Fruit fly (Drosophila melanogaster) whole organism, prepupa: Measurements from ENCODE around the gene hry.

ENCODE experiments used
- CG10669 ChIP-seq: fragments of 200-800 bp; sonication (Bioruptor generic); optimal IDR thresholded peaks from 3 replicates; lab custom pipeline; 2018; ENCODE audit warnings: missing biosample characterization, mild to moderate bottlenecking, missing genetic modification characterization, moderate library complexity
- CG11294 ChIP-seq: fragments of 200-800 bp; sonication (Bioruptor generic); IDR thresholded peaks from 2 replicates; pipeline ENCODE4 v1.3.6; 2022; ENCODE audit warnings: missing biosample characterization, missing genetic modification characterization
- CG11762 ChIP-seq: fragments of 200-800 bp; sonication (Bioruptor generic); optimal IDR thresholded peaks from 3 replicates; lab custom pipeline; 2016; ENCODE audit warnings: missing biosample characterization, missing genetic modification characterization; ENCODE audit not compliant: insufficient read depth
- CG11902 ChIP-seq: fragments of 200-800 bp; sonication (Bioruptor generic); optimal IDR thresholded peaks from 3 replicates; lab custom pipeline; 2016; ENCODE audit warnings: missing biosample characterization, missing genetic modification characterization
- CG15336 ChIP-seq: fragments of 200-800 bp; sonication (Bioruptor generic); IDR thresholded peaks from 2 replicates; pipeline ENCODE4 v1.3.6; 2022; ENCODE audit warnings: missing biosample characterization, missing genetic modification characterization
- CG1621 ChIP-seq: fragments of 200-800 bp; sonication (Bioruptor generic); optimal IDR thresholded peaks from 3 replicates; lab custom pipeline; 2018; ENCODE audit warnings: missing biosample characterization, mild to moderate bottlenecking, missing genetic modification characterization
- CG16779 ChIP-seq: fragments of 200-800 bp; sonication (Bioruptor generic); optimal IDR thresholded peaks from 3 replicates; lab custom pipeline; 2017; ENCODE audit warnings: missing biosample characterization, mild to moderate bottlenecking, missing genetic modification characterization
- CG3032 ChIP-seq: fragments of 200-800 bp; optimal IDR thresholded peaks from 2 replicates; lab custom pipeline; 2019; ENCODE audit warnings: missing biosample characterization, mild to moderate bottlenecking, missing genetic modification characterization, moderate library complexity
- CG31627 ChIP-seq: fragments of 200-800 bp; sonication (Bioruptor generic); optimal IDR thresholded peaks from 3 replicates; lab custom pipeline; 2016; ENCODE audit warnings: missing biosample characterization, missing genetic modification characterization
- CG32006 ChIP-seq: fragments of 200-800 bp; sonication (Bioruptor generic); optimal IDR thresholded peaks from 3 replicates; lab custom pipeline; 2017; ENCODE audit warnings: missing biosample characterization, mild to moderate bottlenecking, missing genetic modification characterization
- CG34406 ChIP-seq: fragments of 200-800 bp; sonication (Bioruptor generic); optimal IDR thresholded peaks from 3 replicates; lab custom pipeline; 2016; ENCODE audit warnings: missing biosample characterization, missing genetic modification characterization
- CG3919 ChIP-seq: fragments of 200-800 bp; sonication (Bioruptor generic); optimal IDR thresholded peaks from 3 replicates; lab custom pipeline; 2016; ENCODE audit warnings: missing biosample characterization, missing genetic modification characterization
- CG6276 ChIP-seq: fragments of 200-800 bp; sonication (Bioruptor generic); optimal IDR thresholded peaks from 2 replicates; lab custom pipeline; 2017; ENCODE audit warnings: missing biosample characterization, mild to moderate bottlenecking, missing genetic modification characterization
- CG6792 ChIP-seq: fragments of 200-800 bp; sonication (Bioruptor generic); optimal IDR thresholded peaks from 3 replicates; lab custom pipeline; 2016; ENCODE audit warnings: missing biosample characterization, missing genetic modification characterization
- CG6808 ChIP-seq: fragments of 200-800 bp; sonication (Bioruptor generic); optimal IDR thresholded peaks from 3 replicates; lab custom pipeline; 2017; ENCODE audit warnings: missing biosample characterization, missing genetic modification characterization, mild to moderate bottlenecking, moderate library complexity, missing genetic modification reagents
- CG6854 ChIP-seq: fragments of 200-800 bp; sonication (Bioruptor generic); optimal IDR thresholded peaks from 2 replicates; lab custom pipeline; 2017; ENCODE audit warnings: missing biosample characterization, mild to moderate bottlenecking, missing genetic modification characterization
- CG8119 ChIP-seq: fragments of 200-800 bp; sonication (Bioruptor generic); IDR thresholded peaks from 3 replicates; pipeline ENCODE4 v1.3.6; 2022; ENCODE audit warnings: missing biosample characterization, missing genetic modification characterization
- CG8319 ChIP-seq: fragments of 200-800 bp; sonication (Bioruptor generic); optimal IDR thresholded peaks from 3 replicates; lab custom pipeline; 2016; ENCODE audit warnings: missing biosample characterization, missing genetic modification characterization
- CG8632 ChIP-seq: fragments of 200-800 bp; sonication (Bioruptor generic); optimal IDR thresholded peaks from 3 replicates; lab custom pipeline; 2016; ENCODE audit warnings: missing biosample characterization, missing genetic modification characterization
- Eip75B ChIP-seq: fragments of 200-800 bp; sonication (Bioruptor generic); optimal IDR thresholded peaks from 3 replicates; lab custom pipeline; 2016; ENCODE audit warnings: missing biosample characterization, missing genetic modification characterization
- Eip78C ChIP-seq: fragments of 200-800 bp; sonication (Bioruptor generic); peaks from one replicate; lab custom pipeline; 2016; ENCODE audit warnings: missing biosample characterization, missing genetic modification characterization
- Ets21C ChIP-seq: fragments of 200-800 bp; sonication (Bioruptor generic); optimal IDR thresholded peaks from 3 replicates; lab custom pipeline; 2016; ENCODE audit warnings: missing biosample characterization, missing genetic modification characterization
- Gug ChIP-seq: fragments of 200-800 bp; sonication (Bioruptor generic); IDR thresholded peaks from 2 replicates; pipeline ENCODE4 v1.3.6; 2022; ENCODE audit warnings: missing biosample characterization, missing genetic modification characterization
- Hr38 ChIP-seq: sonication (Bioruptor generic); optimal IDR thresholded peaks from 2 replicates; lab custom pipeline; 2016; ENCODE audit warnings: missing biosample characterization, missing genetic modification characterization
- Lpt ChIP-seq: fragments of 200-800 bp; sonication (Bioruptor generic); optimal IDR thresholded peaks from 3 replicates; lab custom pipeline; 2016; ENCODE audit warnings: missing biosample characterization, missing genetic modification characterization
- OdsH ChIP-seq: fragments of 200-800 bp; sonication (Bioruptor generic); optimal IDR thresholded peaks from 3 replicates; lab custom pipeline; 2016; ENCODE audit warnings: missing biosample characterization, missing genetic modification characterization
- Smox ChIP-seq: fragments of 200-800 bp; sonication (Bioruptor generic); optimal IDR thresholded peaks from 3 replicates; lab custom pipeline; 2016; ENCODE audit warnings: missing biosample characterization, missing genetic modification characterization
- Sox102F ChIP-seq: fragments of 200-800 bp; sonication (Bioruptor generic); optimal IDR thresholded peaks from 2 replicates; lab custom pipeline; 2016; ENCODE audit warnings: missing biosample characterization, mild to moderate bottlenecking, missing genetic modification characterization
- Sox14 ChIP-seq: fragments of 200-800 bp; sonication (Bioruptor generic); optimal IDR thresholded peaks from 3 replicates; lab custom pipeline; 2016; ENCODE audit warnings: missing biosample characterization, missing genetic modification characterization
- Sox15 ChIP-seq: fragments of 200-800 bp; sonication (Bioruptor generic); optimal IDR thresholded peaks from 3 replicates; lab custom pipeline; 2016; ENCODE audit warnings: missing biosample characterization, missing genetic modification characterization
- achi ChIP-seq: fragments of 200-800 bp; sonication (Bioruptor generic); optimal IDR thresholded peaks from 3 replicates; lab custom pipeline; 2016; ENCODE audit warnings: missing biosample characterization, missing genetic modification characterization
- acj6 ChIP-seq: fragments of 200-800 bp; sonication (Bioruptor generic); optimal IDR thresholded peaks from 3 replicates; lab custom pipeline; 2016; ENCODE audit warnings: missing biosample characterization, missing genetic modification characterization
- cyc ChIP-seq: fragments of 200-800 bp; sonication (Bioruptor generic); optimal IDR thresholded peaks from 3 replicates; lab custom pipeline; 2016; ENCODE audit warnings: missing biosample characterization, missing genetic modification characterization
- dac ChIP-seq: fragments of 200-800 bp; sonication (Bioruptor generic); optimal IDR thresholded peaks from 2 replicates; lab custom pipeline; 2017; ENCODE audit warnings: missing biosample characterization, mild to moderate bottlenecking, missing genetic modification characterization
- dsx ChIP-seq: fragments of 200-800 bp; optimal IDR thresholded peaks from 3 replicates; lab custom pipeline; 2019; ENCODE audit warnings: missing biosample characterization, mild to moderate bottlenecking, missing genetic modification characterization, moderate library complexity; ENCODE audit not compliant: poor library complexity, severe bottlenecking
- esn ChIP-seq: fragments of 200-800 bp; sonication (Bioruptor generic); optimal IDR thresholded peaks from 2 replicates; lab custom pipeline; 2016; ENCODE audit warnings: missing biosample characterization, mild to moderate bottlenecking, missing genetic modification characterization, moderate library complexity
- fd85E ChIP-seq: fragments of 200-800 bp; sonication (Bioruptor generic); optimal IDR thresholded peaks from 3 replicates; lab custom pipeline; 2016; ENCODE audit warnings: missing biosample characterization, missing genetic modification characterization
- fkh ChIP-seq: fragments of 200-800 bp; sonication (Bioruptor generic); optimal IDR thresholded peaks from 3 replicates; lab custom pipeline; 2017; ENCODE audit warnings: missing biosample characterization, mild to moderate bottlenecking, missing genetic modification characterization, moderate library complexity
- lz ChIP-seq: fragments of 200-800 bp; sonication (Bioruptor generic); optimal IDR thresholded peaks from 3 replicates; lab custom pipeline; 2016; ENCODE audit warnings: missing biosample characterization, missing genetic modification characterization
- net ChIP-seq: fragments of 200-800 bp; sonication (Bioruptor generic); optimal IDR thresholded peaks from 3 replicates; lab custom pipeline; 2016; ENCODE audit warnings: missing biosample characterization, missing genetic modification characterization
- pdm3 ChIP-seq: fragments of 200-800 bp; sonication (Bioruptor generic); optimal IDR thresholded peaks from 3 replicates; lab custom pipeline; 2016; ENCODE audit warnings: missing biosample characterization, missing genetic modification characterization
- salr ChIP-seq, 2 experiments: fragments of 200-800 bp; sonication (Bioruptor generic); optimal IDR thresholded peaks; 3 replicates each; lab custom pipeline; 2016 to 2018; ENCODE audit warnings: missing biosample characterization in 2 of 2, missing genetic modification characterization in 2 of 2, mild to moderate bottlenecking in 1 of 2
- spab ChIP-seq: fragments of 200-800 bp; sonication (Bioruptor generic); optimal IDR thresholded peaks from 2 replicates; lab custom pipeline; 2017; ENCODE audit warnings: missing biosample characterization, mild to moderate bottlenecking, missing genetic modification characterization, missing genetic modification reagents
- ss ChIP-seq, 2 experiments: fragments of 200-800 bp; sonication (Bioruptor generic); optimal IDR thresholded peaks; 2 replicates in 1 of 2; 3 replicates in 1 of 2; lab custom pipeline; 2017 to 2018; ENCODE audit warnings: mild to moderate bottlenecking in 2 of 2, missing biosample characterization in 2 of 2, missing genetic modification characterization in 2 of 2, moderate library complexity in 1 of 2
- svp ChIP-seq: fragments of 200-800 bp; sonication (Bioruptor generic); peaks from one replicate; lab custom pipeline; 2016; ENCODE audit warnings: missing biosample characterization, missing genetic modification characterization
- topi ChIP-seq: fragments of 200-800 bp; sonication (Bioruptor generic); optimal IDR thresholded peaks from 3 replicates; lab custom pipeline; 2016; ENCODE audit warnings: missing biosample characterization, missing genetic modification characterization

Gene hry

DNA sequence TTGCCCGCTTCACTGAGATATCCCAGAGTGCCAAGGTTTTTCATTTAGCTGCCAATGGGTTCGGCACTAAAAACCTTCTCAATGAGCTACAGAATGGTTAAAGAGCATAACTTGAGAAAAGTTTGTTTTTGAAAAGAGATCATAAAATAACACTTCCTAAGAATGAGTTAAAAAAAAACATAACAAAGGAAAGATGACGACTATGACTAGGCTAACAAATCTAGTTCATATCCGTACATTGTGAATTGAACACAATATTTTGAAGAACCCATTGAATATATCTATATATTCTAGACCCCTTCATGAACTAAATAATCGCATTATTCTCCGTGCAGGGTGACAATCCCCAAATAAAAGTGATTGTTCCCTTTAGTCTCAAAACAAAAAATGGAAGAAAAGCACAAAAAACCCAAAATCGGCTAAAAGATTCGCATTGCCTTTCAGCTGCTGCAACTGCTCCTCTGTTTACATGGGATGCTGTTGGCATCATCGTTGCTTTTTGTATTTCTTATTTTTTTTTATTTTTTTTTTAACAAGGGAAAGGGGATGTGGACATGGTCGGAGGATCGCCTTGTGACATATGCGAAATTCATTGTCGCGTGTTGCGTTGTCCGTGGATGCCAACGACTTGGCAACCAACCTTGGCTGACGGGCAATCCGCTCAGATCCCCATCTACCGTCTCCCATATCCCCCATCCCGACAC is 18.7 kb upstream of the hry start (continued):
- TF ChIP-seq CG11294: no peak
- TF ChIP-seq net (GFP tag; lab: Kevin White, UChicago): peak; percentile 80
- peak; percentile 72 for TF ChIP-seq CG6808 (GFP tag; lab: Kevin White, UChicago)
- no peak for TF ChIP-seq fkh (GFP tag; lab: Kevin White, UChicago)
- peak; percentile 89 for TF ChIP-seq achi (GFP tag; lab: Kevin White, UChicago)
- TF ChIP-seq CG1621 (tag; lab: Kevin White, UChicago): no peak
- TF ChIP-seq CG8119 (GFP tag; lab: Robert Waterston, UW): no peak
- peak; percentile 97 for TF ChIP-seq CG11902 (GFP tag; lab: Kevin White, UChicago)
- peak; percentile 95 for TF ChIP-seq esn (GFP tag; lab: Kevin White, UChicago)
- peak; percentile 63 to 73 for TF ChIP-seq ss (GFP tag; optimal IDR thresholded peaks at IDR 0.05; lab: Kevin White, UChicago)
- no peak for TF ChIP-seq CG6276 (GFP tag; lab: Kevin White, UChicago)
- peak; percentile 95 for TF ChIP-seq Smox (GFP tag; lab: Kevin White, UChicago)
- TF ChIP-seq Ets21C (GFP tag; lab: Kevin White, UChicago): peak; percentile 91
- TF ChIP-seq Lpt: no peak
- TF ChIP-seq CG16779 (tag; lab: Kevin White, UChicago): no peak
- peak; percentile 91 for TF ChIP-seq lz
- TF ChIP-seq OdsH (GFP tag; lab: Kevin White, UChicago): peak; percentile 93
- TF ChIP-seq spab (GFP tag; lab: Kevin White, UChicago): peak; percentile 68
- peak; percentile 97 for TF ChIP-seq topi (GFP tag; lab: Kevin White, UChicago)
- TF ChIP-seq CG6854 (GFP tag; lab: Kevin White, UChicago): peak; percentile 80
- TF ChIP-seq CG8632 (GFP tag; lab: Kevin White, UChicago): peak; percentile 95
- TF ChIP-seq Eip78C (GFP tag; lab: Kevin White, UChicago): peak; percentile 85
- TF ChIP-seq CG3032: peak; percentile 73
- TF ChIP-seq Hr38 (GFP tag; lab: Kevin White, UChicago): no peak
- peak; percentile 81 for TF ChIP-seq CG10669 (GFP tag; lab: Kevin White, UChicago)
- no peak for TF ChIP-seq Gug
- peak; percentile 96 for TF ChIP-seq Sox102F (GFP tag; lab: Kevin White, UChicago)
- peak; percentile 90 for TF ChIP-seq Sox14 (GFP tag; lab: Kevin White, UChicago)
- peak; percentile 97 for TF ChIP-seq CG31627 (GFP tag; lab: Kevin White, UChicago)
- TF ChIP-seq pdm3 (GFP tag; lab: Kevin White, UChicago): peak; percentile 93
- TF ChIP-seq CG3919 (GFP tag; lab: Kevin White, UChicago): peak; percentile 93
- TF ChIP-seq CG6792: peak; percentile 90

- peak; percentile 53 for TF ChIP-seq CG6276 (GFP tag; lab: Kevin White, UChicago)
- TF ChIP-seq net (GFP tag; lab: Kevin White, UChicago): peak; percentile 81
- TF ChIP-seq Ets21C (GFP tag; lab: Kevin White, UChicago): peak; percentile 79
- TF ChIP-seq CG8119 (GFP tag; lab: Robert Waterston, UW): peak; percentile 52; the same call in 2 of the 3 replicates
- no peak for TF ChIP-seq dac (GFP tag; lab: Kevin White, UChicago)
- TF ChIP-seq dsx (GFP tag; lab: Kevin White, UChicago): peak; percentile 91
- TF ChIP-seq CG34406 (GFP tag; lab: Kevin White, UChicago): peak; percentile 87
- TF ChIP-seq Smox (GFP tag; lab: Kevin White, UChicago): peak; percentile 84
- peak; percentile 52 for TF ChIP-seq CG32006
- peak; percentile 86 for TF ChIP-seq spab (GFP tag; lab: Kevin White, UChicago)
- peak; percentile 91 for TF ChIP-seq cyc
- TF ChIP-seq CG1621 (tag; lab: Kevin White, UChicago): peak; percentile 81
- TF ChIP-seq CG6854 (GFP tag; lab: Kevin White, UChicago): peak; percentile 60
- TF ChIP-seq fkh (GFP tag; lab: Kevin White, UChicago): no peak
- TF ChIP-seq achi (GFP tag; lab: Kevin White, UChicago): peak; percentile 79
- peak; percentile 91 for TF ChIP-seq topi (GFP tag; lab: Kevin White, UChicago)
- peak; percentile 73 for TF ChIP-seq CG15336 (GFP tag; lab: Robert Waterston, UW)
- TF ChIP-seq esn (GFP tag; lab: Kevin White, UChicago): peak; percentile 89
- peak; percentile 86 for TF ChIP-seq CG11762 (GFP tag; lab: Kevin White, UChicago)
- peak; percentile 79 for TF ChIP-seq CG31627 (GFP tag; lab: Kevin White, UChicago)
- TF ChIP-seq salr (GFP tag; optimal IDR thresholded peaks at IDR 0.05; lab: Kevin White, UChicago): peak in 1 of 2 experiments; percentile 73
- peak; percentile 77 for TF ChIP-seq CG8319 (GFP tag; lab: Kevin White, UChicago)
- TF ChIP-seq OdsH (GFP tag; lab: Kevin White, UChicago): peak; percentile 83
- peak; percentile 81 for TF ChIP-seq acj6 (GFP tag; lab: Kevin White, UChicago)
- peak; percentile 88 for TF ChIP-seq CG6808 (GFP tag; lab: Kevin White, UChicago)
- TF ChIP-seq CG10669 (GFP tag; lab: Kevin White, UChicago): peak; percentile 86
- no peak for TF ChIP-seq Hr38 (GFP tag; lab: Kevin White, UChicago)
- peak; percentile 85 for TF ChIP-seq CG3919 (GFP tag; lab: Kevin White, UChicago)
- peak; percentile 92 for TF ChIP-seq Eip75B (GFP tag; lab: Kevin White, UChicago)
- peak; percentile 81 for TF ChIP-seq Sox15
- peak; percentile 97 for TF ChIP-seq svp
- TF ChIP-seq Sox102F (GFP tag; lab: Kevin White, UChicago): peak; percentile 81
- TF ChIP-seq fd85E (GFP tag; lab: Kevin White, UChicago): peak; percentile 28
Observed at dm6 chr3L:8657429-8657754, 18.2 kb upstream of the hry start.
